Worm (Caenorhabditis elegans) whole organism, L4 larva: Measurements from ENCODE around the gene srxa-18.
A peak's percentile ranks its signal among the peaks of the same experiment; 100 is the strongest.

Source experiments
- F10B5.3 ChIP-seq: sonication (generic microtip); optimal IDR thresholded peaks from 2 replicates; lab custom pipeline; 2016; ENCODE audit warnings: mild to moderate bottlenecking, missing genetic modification characterization, missing compliant biosample characterization
- F26F4.8 ChIP-seq: fragments of 200-800 bp; sonication (Bioruptor generic); conservative IDR thresholded peaks from 2 replicates; pipeline ENCODE4 v1.3.6; 2022; ENCODE audit warnings: missing genetic modification characterization, missing compliant biosample characterization
- R02D3.7 ChIP-seq: fragments of 150-350 bp; sonication (generic microtip); optimal IDR thresholded peaks from 3 replicates; lab custom pipeline; 2014; ENCODE audit warnings: missing biosample characterization, missing genetic modification characterization
- T26A8.4 ChIP-seq: fragments of 200-800 bp; sonication (Bioruptor generic); IDR thresholded peaks from 2 replicates; pipeline ENCODE4 v1.3.6; 2022; ENCODE audit warnings: missing genetic modification characterization, missing compliant biosample characterization
- ZK337.2 ChIP-seq: fragments of 200-800 bp; sonication (Bioruptor generic); IDR thresholded peaks from 2 replicates; pipeline ENCODE4 v1.3.6; 2022; ENCODE audit warnings: missing genetic modification reagents, missing genetic modification characterization, missing compliant biosample characterization
- ZK546.5 ChIP-seq, 2 experiments: sonication (generic microtip); optimal IDR thresholded peaks; 2 replicates each; lab custom pipeline; 2017; ENCODE audit warnings: missing biosample characterization in 2 of 2, missing genetic modification characterization in 2 of 2
- aha-1 ChIP-seq: fragments of 150-350 bp; peaks from one replicate; lab custom pipeline; 2014; ENCODE audit warnings: missing biosample characterization, missing genetic modification characterization
- aly-2 ChIP-seq: sonication (generic microtip); optimal IDR thresholded peaks from 2 replicates; lab custom pipeline; 2018; ENCODE audit warnings: missing biosample characterization, missing genetic modification characterization
- ceh-20 ChIP-seq: fragments of 200-800 bp; sonication (Bioruptor generic); IDR thresholded peaks from 2 replicates; pipeline ENCODE4 v1.3.6; 2022; ENCODE audit warnings: missing genetic modification reagents, missing genetic modification characterization, missing compliant biosample characterization
- ceh-62 ChIP-seq: sonication (generic microtip); optimal IDR thresholded peaks from 2 replicates; lab custom pipeline; 2017; ENCODE audit warnings: missing biosample characterization, missing genetic modification characterization
- ceh-82 ChIP-seq: sonication (generic microtip); optimal IDR thresholded peaks from 2 replicates; lab custom pipeline; 2017; ENCODE audit warnings: missing biosample characterization, missing genetic modification characterization
- ctbp-1 ChIP-seq: fragments of 200-800 bp; sonication (Bioruptor generic); IDR thresholded peaks from 2 replicates; pipeline ENCODE4 v1.3.6; 2022; ENCODE audit warnings: missing genetic modification reagents, missing genetic modification characterization, missing compliant biosample characterization
- daf-16 ChIP-seq, 3 experiments: sonication (generic microtip); optimal IDR thresholded peaks; 2 replicates each; lab custom pipeline; 2016 to 2017; ENCODE audit warnings: missing genetic modification characterization in 3 of 3, missing genetic modification reagents in 3 of 3, mild to moderate bottlenecking in 2 of 3, missing compliant biosample characterization in 2 of 3, missing biosample characterization in 1 of 3, moderate library complexity in 1 of 3
- dpl-1 ChIP-seq: fragments of 150-350 bp; optimal IDR thresholded peaks from 2 replicates; lab custom pipeline; 2014; ENCODE audit warnings: missing biosample characterization, missing genetic modification reagents, missing genetic modification characterization
- fkh-10 ChIP-seq: fragments of 150-350 bp; optimal IDR thresholded peaks from 2 replicates; lab custom pipeline; 2014; ENCODE audit warnings: missing biosample characterization, missing genetic modification reagents, missing genetic modification characterization
- fos-1 ChIP-seq: fragments of 150-350 bp; optimal IDR thresholded peaks from 2 replicates; lab custom pipeline; 2014; ENCODE audit warnings: missing biosample characterization, missing genetic modification characterization
- jun-1 ChIP-seq: fragments of 150-350 bp; optimal IDR thresholded peaks from 2 replicates; lab custom pipeline; 2014; ENCODE audit warnings: missing biosample characterization, missing genetic modification reagents, missing genetic modification characterization
- lin-1 ChIP-seq: fragments of 200-800 bp; sonication (Bioruptor generic); IDR thresholded peaks from 2 replicates; pipeline ENCODE4 v1.3.6; 2022; ENCODE audit warnings: missing genetic modification reagents, missing genetic modification characterization, missing compliant biosample characterization
- lin-29 ChIP-seq: fragments of 200-800 bp; sonication (Bioruptor generic); IDR thresholded peaks from 2 replicates; pipeline ENCODE4 v1.3.6; 2022; ENCODE audit warnings: missing genetic modification reagents, missing genetic modification characterization, missing compliant biosample characterization
- mep-1 ChIP-seq: fragments of 150-350 bp; sonication (generic microtip); optimal IDR thresholded peaks from 3 replicates; lab custom pipeline; 2014; ENCODE audit warnings: missing biosample characterization, missing genetic modification characterization
- nhr-11 ChIP-seq: fragments of 150-350 bp; optimal IDR thresholded peaks from 2 replicates; lab custom pipeline; 2014; ENCODE audit warnings: missing biosample characterization, missing genetic modification characterization
- nhr-28 ChIP-seq: fragments of 150-350 bp; optimal IDR thresholded peaks from 2 replicates; lab custom pipeline; 2014; ENCODE audit warnings: missing biosample characterization, missing genetic modification characterization
- nhr-76 ChIP-seq: fragments of 150-350 bp; optimal IDR thresholded peaks from 2 replicates; lab custom pipeline; 2014; ENCODE audit warnings: missing biosample characterization, missing genetic modification characterization
- php-3 ChIP-seq: fragments of 200-800 bp; sonication (Bioruptor generic); IDR thresholded peaks from 2 replicates; pipeline ENCODE4 v1.3.6; 2022; ENCODE audit warnings: missing genetic modification reagents, missing genetic modification characterization, missing compliant biosample characterization
- pqm-1 ChIP-seq: sonication (generic microtip); optimal IDR thresholded peaks from 2 replicates; lab custom pipeline; 2017; ENCODE audit warnings: missing biosample characterization, missing genetic modification characterization
- rbr-2 ChIP-seq: sonication (generic microtip); optimal IDR thresholded peaks from 2 replicates; lab custom pipeline; 2016; ENCODE audit warnings: missing genotype, missing genetic modification characterization, missing compliant biosample characterization
- saeg-2 ChIP-seq: fragments of 200-800 bp; sonication (Bioruptor generic); IDR thresholded peaks from 2 replicates; pipeline ENCODE4 v1.3.6; 2022; ENCODE audit warnings: missing genetic modification reagents, missing genetic modification characterization, missing compliant biosample characterization
- spr-3 ChIP-seq: fragments of 200-800 bp; sonication (Bioruptor generic); optimal IDR thresholded peaks from 2 replicates; lab custom pipeline; 2018; ENCODE audit warnings: mild to moderate bottlenecking, missing genetic modification characterization, missing compliant biosample characterization
- tra-1 ChIP-seq: fragments of 200-800 bp; sonication (Bioruptor generic); IDR thresholded peaks from 2 replicates; pipeline ENCODE4 v1.3.6; 2022; ENCODE audit warnings: missing genetic modification reagents, missing genetic modification characterization, missing compliant biosample characterization
- unc-62 ChIP-seq, 3 experiments: fragments of 150-350 bp in 1 of 3; sonication (generic microtip); optimal IDR thresholded peaks in 2 of 3; peaks in 1 of 3; 1 replicate in 1 of 3; 2 replicates in 2 of 3; lab custom pipeline; 2014 to 2017; ENCODE audit warnings: missing biosample characterization in 3 of 3, missing genetic modification characterization in 3 of 3, missing genetic modification reagents in 3 of 3, missing genotype in 1 of 3
- vab-7 ChIP-seq: fragments of 200-800 bp; sonication (Bioruptor generic); IDR thresholded peaks from 2 replicates; pipeline ENCODE4 v1.3.6; 2022; ENCODE audit warnings: missing genetic modification reagents, missing genetic modification characterization, missing compliant biosample characterization
- zag-1 ChIP-seq: fragments of 150-350 bp; optimal IDR thresholded peaks from 2 replicates; lab custom pipeline; 2014; ENCODE audit warnings: missing biosample characterization, missing genetic modification characterization
- zfp-2 ChIP-seq: sonication (generic microtip); optimal IDR thresholded peaks from 2 replicates; lab custom pipeline; 2016; ENCODE audit warnings: mild to moderate bottlenecking, missing genetic modification characterization, missing compliant biosample characterization
- zip-2 ChIP-seq: fragments of 150-350 bp; optimal IDR thresholded peaks from 2 replicates; lab custom pipeline; 2014; ENCODE audit warnings: missing biosample characterization, missing genetic modification characterization

srxa-18 gene

DNA sequence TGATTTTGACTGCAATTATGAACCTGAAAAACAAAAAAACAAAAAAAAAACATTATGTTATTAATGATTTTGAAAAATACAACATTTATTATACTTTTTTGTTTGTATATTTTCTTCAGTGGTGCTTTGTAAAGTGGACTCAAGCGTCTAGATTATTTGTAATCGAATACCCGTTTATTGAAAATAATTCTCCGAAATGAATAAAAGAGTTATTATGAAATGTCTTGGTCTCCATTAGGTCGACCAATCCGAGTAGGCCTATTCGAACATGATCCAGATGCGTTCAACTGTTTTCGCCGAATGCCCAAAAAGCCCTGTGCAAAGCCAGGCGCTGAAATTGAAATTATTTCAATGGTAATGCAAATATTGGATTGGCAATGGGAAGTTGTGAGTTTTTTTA is 3.3 kb downstream of the srxa-18 start, which contains the start of gene C08B6.5:
C08B6.5 (plus strand) TSS at position 301 of the 400 bp plus-strand sequence.
- TF ChIP-seq lin-29 (GFP tag; lab: Robert Waterston, UW), result no peak
- TF ChIP-seq lin-1 (GFP tag; lab: Robert Waterston, UW), result no peak
- no peak for TF ChIP-seq nhr-76 (tag; lab: Kevin White, UChicago)
- TF ChIP-seq rbr-2 (tag; lab: Kevin White, UChicago), result no peak
- TF ChIP-seq zag-1 (tag; lab: Kevin White, UChicago), result no peak
- TF ChIP-seq ceh-62 (tag; lab: Kevin White, UChicago), result no peak
- no peak for TF ChIP-seq R02D3.7 (tag; lab: Kevin White, UChicago)
- TF ChIP-seq php-3 (GFP tag; lab: Robert Waterston, UW), result no peak
- no peak for TF ChIP-seq jun-1
- no peak for TF ChIP-seq saeg-2
- TF ChIP-seq spr-3 (GFP tag; lab: Kevin White, UChicago), result no peak
- no peak for TF ChIP-seq dpl-1 (GFP tag; lab: Kevin White, UChicago)
- TF ChIP-seq, all 104 proteins: peak for 0

- TF ChIP-seq mep-1 (tag; lab: Kevin White, UChicago) (no peak), aly-2 (tag; lab: Kevin White, UChicago) (no peak), fkh-10 (GFP tag; lab: Kevin White, UChicago) (no peak), ceh-20 (no peak), ZK337.2 (GFP tag; lab: Robert Waterston, UW) (no peak), aha-1 (tag; lab: Kevin White, UChicago) (no peak), T26A8.4 (GFP tag; lab: Robert Waterston, UW) (no peak)
These were observed 6.5 kb downstream of the srxa-18 start, which contains the start of gene cht-5 for ce11 chrV:10114329-10114728. Gene cht-5, plus strand, starts transcription at chrV:10114629.

- no peak for TF ChIP-seq zfp-2
- TF ChIP-seq unc-62 (GFP tag; optimal IDR thresholded peaks at IDR 0.05 in 1 of 2; lab: Kevin White, UChicago), result peak in 1 of 2 experiments; percentile 18
- TF ChIP-seq unc-62 (tag; optimal IDR thresholded peaks at IDR 0.05; lab: Kevin White, UChicago), result no peak
- no peak for TF ChIP-seq tra-1 (GFP tag; lab: Robert Waterston, UW)
- no peak for TF ChIP-seq daf-16 (GFP tag; optimal IDR thresholded peaks at IDR 0.05; lab: Kevin White, UChicago)
- peak; percentile 8 for TF ChIP-seq daf-16 (tag; optimal IDR thresholded peaks at IDR 0.05; lab: Kevin White, UChicago)
- TF ChIP-seq ZK546.5 (tag; optimal IDR thresholded peaks at IDR 0.05; lab: Kevin White, UChicago), result no peak
- TF ChIP-seq, all 104 proteins: peak for 2
These were observed 8.6 kb downstream of the srxa-18 start, which contains the start of gene C08B6.3 for ce11 chrV:10112187-10112586. Gene C08B6.3, minus strand, starts transcription at chrV:10112287.

- TF ChIP-seq daf-16 (GFP tag; optimal IDR thresholded peaks at IDR 0.05; lab: Kevin White, UChicago) (no peak), daf-16 (tag; optimal IDR thresholded peaks at IDR 0.05; lab: Kevin White, UChicago) (peak; percentile 53), fos-1 (no peak), zip-2 (tag; lab: Kevin White, UChicago) (no peak), vab-7 (GFP tag; lab: Robert Waterston, UW) (no peak), nhr-11 (tag; lab: Kevin White, UChicago) (no peak), nhr-28 (tag; lab: Kevin White, UChicago) (peak; percentile 17), pqm-1 (tag; lab: Kevin White, UChicago) (peak; percentile 44)
These were observed 9.7 kb downstream of the srxa-18 start for ce11 chrV:10111129-10111528.

- TF ChIP-seq ZK337.2 (GFP tag; lab: Robert Waterston, UW) (no peak), ctbp-1 (GFP tag; lab: Robert Waterston, UW) (no peak), daf-16 (GFP tag; optimal IDR thresholded peaks at IDR 0.05; lab: Kevin White, UChicago) (no peak), daf-16 (tag; optimal IDR thresholded peaks at IDR 0.05; lab: Kevin White, UChicago) (no peak), lin-29 (GFP tag; lab: Robert Waterston, UW) (no peak), ceh-82 (tag; lab: Kevin White, UChicago) (no peak), F10B5.3 (tag; lab: Kevin White, UChicago) (no peak), F26F4.8 (GFP tag; lab: Robert Waterston, UW) (no peak)
These were observed 13.5 kb downstream of the srxa-18 start, which contains the start of gene C08B6.11 for ce11 chrV:10107309-10107708. Gene C08B6.11, plus strand, starts transcription at chrV:10107609.
